Fruit fly (Drosophila melanogaster): Measurements from ENCODE around the gene CG42464.

dm6 chr2L:3668451-3668850, 30.8 kb upstream of the CG42464 start, which contains the start of gene Sfp24Ba:
- TF ChIP-seq brk (GFP tag; optimal IDR thresholded peaks at IDR 0.05), result no peak
- no peak for TF ChIP-seq Rel (GFP tag; optimal IDR thresholded peaks at IDR 0.05)
- TF ChIP-seq Rel (tag; optimal IDR thresholded peaks at IDR 0.05), result no peak
- no peak for TF ChIP-seq dl (GFP tag; optimal IDR thresholded peaks at IDR 0.05; ENCODE audit: insufficient read depth in 1 of 2, partially characterized antibody in 2 of 2)
- TF ChIP-seq CG32264 (GFP tag; optimal IDR thresholded peaks at IDR 0.05), result no peak
- TF ChIP-seq Dfd (GFP tag; optimal IDR thresholded peaks at IDR 0.05), result no peak
- no peak for TF ChIP-seq woc (GFP tag; optimal IDR thresholded peaks at IDR 0.05)
- TF ChIP-seq Abd-B (GFP tag; optimal IDR thresholded peaks at IDR 0.05), result no peak
- no peak for TF ChIP-seq lola (GFP tag; optimal IDR thresholded peaks at IDR 0.05)
- TF ChIP-seq pan (optimal IDR thresholded peaks at IDR 0.05), result no peak
- no peak for TF ChIP-seq sage (GFP tag; optimal IDR thresholded peaks at IDR 0.05)
- no peak for TF ChIP-seq dsf (GFP tag; optimal IDR thresholded peaks at IDR 0.05; ENCODE audit: borderline replicate concordance)
- no peak for TF ChIP-seq OdsH (GFP tag; optimal IDR thresholded peaks at IDR 0.05)

Data from whole organism, wandering third instar larva.